Worm (Caenorhabditis elegans) whole organism, young adult: ENCODE data around the gene atf-4.

ENCODE experiments used
- B0019.2 ChIP-seq: fragments of 200-800 bp; sonication (Bioruptor generic); conservative IDR thresholded peaks from 2 replicates; pipeline ENCODE4 v1.3.6; 2022; ENCODE audit warnings: missing genetic modification reagents, missing genetic modification characterization, missing compliant biosample characterization
- B0035.1 ChIP-seq: sonication (generic microtip); optimal IDR thresholded peaks from 2 replicates; lab custom pipeline; 2016; ENCODE audit warnings: missing genetic modification characterization, mild to moderate bottlenecking, missing compliant biosample characterization, missing genotype, missing genetic modification reagents
- D2030.7 ChIP-seq: fragments of 200-800 bp; sonication (Bioruptor generic); IDR thresholded peaks from 2 replicates; pipeline ENCODE4 v1.3.6; 2022; ENCODE audit warnings: missing genetic modification reagents, missing genetic modification characterization, missing compliant biosample characterization
- F10E7.11 ChIP-seq: sonication (generic microtip); optimal IDR thresholded peaks from 2 replicates; lab custom pipeline; 2017; ENCODE audit warnings: mild to moderate bottlenecking, missing genetic modification characterization, moderate library complexity, missing compliant biosample characterization
- F37B4.10 ChIP-seq: fragments of 200-800 bp; sonication (Bioruptor generic); IDR thresholded peaks from 2 replicates; pipeline ENCODE4 v1.3.6; 2022; ENCODE audit warnings: missing genetic modification characterization, missing compliant biosample characterization
- F49E8.2 ChIP-seq: sonication (generic microtip); optimal IDR thresholded peaks from 3 replicates; lab custom pipeline; 2017; ENCODE audit warnings: missing genetic modification characterization, mild to moderate bottlenecking, missing compliant biosample characterization, antibody characterized with exemption, moderate library complexity; ENCODE audit not compliant: insufficient read depth
- F55B11.4 ChIP-seq: sonication (generic microtip); optimal IDR thresholded peaks from 2 replicates; lab custom pipeline; 2016; ENCODE audit warnings: missing compliant biosample characterization, missing genetic modification characterization, borderline replicate concordance; ENCODE audit not compliant: insufficient read depth
- F57A8.1 ChIP-seq: fragments of 200-800 bp; sonication (Bioruptor generic); optimal IDR thresholded peaks from 2 replicates; lab custom pipeline; 2018; ENCODE audit warnings: mild to moderate bottlenecking, missing genetic modification characterization, moderate library complexity, missing compliant biosample characterization
- K12H6.12 ChIP-seq: fragments of 200-800 bp; sonication (Bioruptor generic); optimal IDR thresholded peaks from 2 replicates; lab custom pipeline; 2018; ENCODE audit warnings: mild to moderate bottlenecking, missing genetic modification characterization, missing compliant biosample characterization
- T07F8.4 ChIP-seq: sonication (generic microtip); optimal IDR thresholded peaks from 2 replicates; lab custom pipeline; 2016; ENCODE audit warnings: mild to moderate bottlenecking, missing genetic modification characterization, moderate library complexity, missing compliant biosample characterization
- Y53F4B.3 ChIP-seq: fragments of 200-800 bp; sonication (Bioruptor generic); IDR thresholded peaks from 2 replicates; pipeline ENCODE4 v1.3.6; 2022; ENCODE audit warnings: missing genetic modification reagents, missing genetic modification characterization, missing compliant biosample characterization
- Y53G8AR.9 ChIP-seq: fragments of 200-800 bp; sonication (Bioruptor generic); conservative IDR thresholded peaks from 2 replicates; pipeline ENCODE4 v1.3.6; 2022; ENCODE audit warnings: missing genetic modification reagents, missing genetic modification characterization, missing compliant biosample characterization
- Y56A3A.18 ChIP-seq: fragments of 200-800 bp; sonication (Bioruptor generic); IDR thresholded peaks from 2 replicates; pipeline ENCODE4 v1.3.6; 2022; ENCODE audit warnings: missing genetic modification reagents, missing genetic modification characterization, missing compliant biosample characterization
- Y79H2A.3 ChIP-seq: fragments of 200-800 bp; sonication (Bioruptor generic); conservative IDR thresholded peaks from 2 replicates; pipeline ENCODE4 v1.3.6; 2022; ENCODE audit warnings: missing genetic modification reagents, missing genetic modification characterization, missing compliant biosample characterization
- Y95B8A.8 ChIP-seq: fragments of 200-800 bp; sonication (Bioruptor generic); IDR thresholded peaks from 2 replicates; pipeline ENCODE4 v1.3.6; 2022; ENCODE audit warnings: missing genetic modification reagents, missing genetic modification characterization, missing compliant biosample characterization
- ama-1 ChIP-seq, 3 experiments: fragments of 150-350 bp in 1 of 3; sonication (generic microtip) in 2 of 3; optimal IDR thresholded peaks; 2 replicates each; lab custom pipeline; 2014 to 2018; ENCODE audit warnings: missing biosample characterization in 2 of 3, missing genetic modification characterization in 2 of 3, missing genetic modification reagents in 2 of 3
- aptf-3 ChIP-seq: fragments of 200-800 bp; sonication (Bioruptor generic); IDR thresholded peaks from 2 replicates; pipeline ENCODE4 v1.3.6; 2022; ENCODE audit warnings: missing genetic modification characterization, missing compliant biosample characterization
- atf-7 ChIP-seq: sonication (generic microtip); optimal IDR thresholded peaks from 2 replicates; lab custom pipeline; 2017; ENCODE audit warnings: mild to moderate bottlenecking, missing genetic modification characterization, missing compliant biosample characterization
- attf-5 ChIP-seq: fragments of 200-800 bp; sonication (Bioruptor generic); optimal IDR thresholded peaks from 2 replicates; lab custom pipeline; 2018; ENCODE audit warnings: mild to moderate bottlenecking, missing genetic modification characterization, missing compliant biosample characterization
- attf-6 ChIP-seq: fragments of 200-800 bp; sonication (Bioruptor generic); IDR thresholded peaks from 2 replicates; pipeline ENCODE4 v1.3.6; 2022; ENCODE audit warnings: missing genetic modification reagents, missing genetic modification characterization, missing compliant biosample characterization
- bed-2 ChIP-seq: fragments of 200-800 bp; sonication (Bioruptor generic); IDR thresholded peaks from 2 replicates; pipeline ENCODE4 v1.3.6; 2022; ENCODE audit warnings: missing genetic modification reagents, missing genetic modification characterization, missing compliant biosample characterization
- ccch-3 ChIP-seq: fragments of 200-800 bp; sonication (Bioruptor generic); optimal IDR thresholded peaks from 2 replicates; lab custom pipeline; 2018; ENCODE audit warnings: mild to moderate bottlenecking, missing genetic modification characterization, missing compliant biosample characterization
- ceh-40 ChIP-seq: fragments of 200-800 bp; sonication (Bioruptor generic); IDR thresholded peaks from 2 replicates; pipeline ENCODE4 v1.3.6; 2022; ENCODE audit warnings: missing genetic modification characterization, missing compliant biosample characterization
- ceh-91 ChIP-seq: fragments of 200-800 bp; sonication (Bioruptor generic); IDR thresholded peaks from 2 replicates; pipeline ENCODE4 v1.3.6; 2022; ENCODE audit warnings: missing genetic modification reagents, missing genetic modification characterization, missing compliant biosample characterization
- dpff-1 ChIP-seq: sonication (generic microtip); optimal IDR thresholded peaks from 2 replicates; lab custom pipeline; 2017; ENCODE audit warnings: mild to moderate bottlenecking, missing genetic modification characterization, missing compliant biosample characterization
- egl-18 ChIP-seq: fragments of 200-800 bp; sonication (Bioruptor generic); IDR thresholded peaks from 2 replicates; pipeline ENCODE4 v1.3.6; 2022; ENCODE audit warnings: missing genetic modification reagents, missing genetic modification characterization, missing compliant biosample characterization
- egrh-3 ChIP-seq: fragments of 200-800 bp; sonication (Bioruptor generic); IDR thresholded peaks from 2 replicates; pipeline ENCODE4 v1.3.6; 2022; ENCODE audit warnings: missing genetic modification reagents, missing genetic modification characterization, missing compliant biosample characterization
- hlh-26 ChIP-seq: fragments of 200-800 bp; sonication (Bioruptor generic); conservative IDR thresholded peaks from 2 replicates; pipeline ENCODE4 v1.3.6; 2022; ENCODE audit warnings: missing genetic modification reagents, missing genetic modification characterization, missing compliant biosample characterization
- hmg-1.2 ChIP-seq: fragments of 200-800 bp; sonication (Bioruptor generic); IDR thresholded peaks from 2 replicates; pipeline ENCODE4 v1.3.6; 2022; ENCODE audit warnings: missing genetic modification reagents, missing genetic modification characterization, missing compliant biosample characterization
- lin-26 ChIP-seq: fragments of 200-800 bp; sonication (Bioruptor generic); IDR thresholded peaks from 2 replicates; pipeline ENCODE4 v1.3.6; 2022; ENCODE audit warnings: missing genetic modification reagents, missing genetic modification characterization, missing compliant biosample characterization
- lsl-1 ChIP-seq: fragments of 200-800 bp; sonication (Bioruptor generic); optimal IDR thresholded peaks from 2 replicates; lab custom pipeline; 2018; ENCODE audit warnings: mild to moderate bottlenecking, missing genetic modification characterization, moderate library complexity, missing compliant biosample characterization
- madf-3 ChIP-seq: fragments of 200-800 bp; sonication (Bioruptor generic); IDR thresholded peaks from 2 replicates; pipeline ENCODE4 v1.3.6; 2022; ENCODE audit warnings: missing genetic modification reagents, missing genetic modification characterization, missing compliant biosample characterization
- mcd-1 ChIP-seq: fragments of 200-800 bp; sonication (Bioruptor generic); IDR thresholded peaks from 2 replicates; pipeline ENCODE4 v1.3.6; 2022; ENCODE audit warnings: missing genetic modification reagents, missing genetic modification characterization, missing compliant biosample characterization
- mel-28 ChIP-seq: sonication (generic microtip); optimal IDR thresholded peaks from 2 replicates; lab custom pipeline; 2016; ENCODE audit warnings: borderline replicate concordance, mild to moderate bottlenecking, missing genetic modification characterization, missing compliant biosample characterization
- mxl-1 ChIP-seq: sonication (generic microtip); optimal IDR thresholded peaks from 2 replicates; lab custom pipeline; 2016; ENCODE audit warnings: missing genetic modification characterization, missing compliant biosample characterization
- nfya-2 ChIP-seq: fragments of 200-800 bp; sonication (Bioruptor generic); IDR thresholded peaks from 2 replicates; pipeline ENCODE4 v1.3.6; 2022; ENCODE audit warnings: missing genetic modification reagents, missing genetic modification characterization, missing compliant biosample characterization
- nhr-179 ChIP-seq: sonication (generic microtip); optimal IDR thresholded peaks from 2 replicates; lab custom pipeline; 2016; ENCODE audit warnings: mild to moderate bottlenecking, missing genetic modification characterization, missing compliant biosample characterization
- pha-4 ChIP-seq: fragments of 150-350 bp; sonication (generic microtip); optimal IDR thresholded peaks from 2 replicates; lab custom pipeline; 2014; ENCODE audit warnings: missing biosample characterization, missing genetic modification reagents, missing genetic modification characterization
- rcor-1 ChIP-seq: fragments of 200-800 bp; sonication (Bioruptor generic); IDR thresholded peaks from 2 replicates; pipeline ENCODE4 v1.3.6; 2022; ENCODE audit warnings: missing genetic modification reagents, missing genetic modification characterization, missing compliant biosample characterization
- rec-8 ChIP-seq, 2 experiments: sonication (generic microtip); optimal IDR thresholded peaks; 2 replicates each; lab custom pipeline; 2016; ENCODE audit warnings: mild to moderate bottlenecking in 2 of 2, missing genetic modification characterization in 2 of 2, missing genetic modification reagents in 2 of 2, missing genotype in 2 of 2, missing biosample characterization in 1 of 2, missing compliant biosample characterization in 1 of 2, moderate library complexity in 1 of 2
- sea-2 ChIP-seq: fragments of 200-800 bp; sonication (Bioruptor generic); IDR thresholded peaks from 2 replicates; pipeline ENCODE4 v1.3.6; 2022; ENCODE audit warnings: missing genetic modification characterization, missing compliant biosample characterization
- snpc-4 ChIP-seq, 5 experiments: fragments of 150-350 bp in 1 of 5; sonication (generic microtip) in 4 of 5; optimal IDR thresholded peaks; 2 replicates each; lab custom pipeline; 2014 to 2018; ENCODE audit warnings: missing genetic modification characterization in 5 of 5, missing biosample characterization in 3 of 5, antibody characterized with exemption in 2 of 5, mild to moderate bottlenecking in 2 of 5, missing compliant biosample characterization in 2 of 5, missing genotype in 2 of 5, moderate library complexity in 2 of 5, missing genetic modification reagents in 1 of 5
- unc-130 ChIP-seq: sonication (generic microtip); optimal IDR thresholded peaks from 2 replicates; lab custom pipeline; 2016; ENCODE audit warnings: missing genetic modification reagents, missing genetic modification characterization, missing compliant biosample characterization
- zfh-2 ChIP-seq: fragments of 200-800 bp; sonication (Bioruptor generic); conservative IDR thresholded peaks from 2 replicates; pipeline ENCODE4 v1.3.6; 2022; ENCODE audit warnings: missing genetic modification reagents, missing genetic modification characterization, missing compliant biosample characterization
- zim-3 ChIP-seq: sonication (generic microtip); optimal IDR thresholded peaks from 2 replicates; lab custom pipeline; 2017; ENCODE audit warnings: mild to moderate bottlenecking, missing genetic modification characterization, moderate library complexity, missing compliant biosample characterization
- ztf-18 ChIP-seq: sonication (generic microtip); optimal IDR thresholded peaks from 2 replicates; lab custom pipeline; 2016; ENCODE audit warnings: missing genotype, mild to moderate bottlenecking, missing genetic modification characterization, missing compliant biosample characterization
- ztf-22 ChIP-seq: fragments of 200-800 bp; sonication (Bioruptor generic); optimal IDR thresholded peaks from 2 replicates; lab custom pipeline; 2018; ENCODE audit warnings: mild to moderate bottlenecking, missing genetic modification characterization, moderate library complexity, missing compliant biosample characterization

Gene atf-4

ce11 chrX:14853712-14854217 lies 43.2 kb upstream of the atf-4 start, which contains the start of the genes C27C12.1 and C27C12.4 (continued):
- TF ChIP-seq ztf-22 (no peak), attf-6 (GFP tag; lab: Robert Waterston, UW) (no peak), rec-8 (tag; optimal IDR thresholded peaks at IDR 0.05; lab: Kevin White, UChicago) (no peak), Y95B8A.8 (no peak), Y79H2A.3 (GFP tag; lab: Robert Waterston, UW) (no peak), pha-4 (peak; percentile 57), sea-2 (no peak), bed-2 (GFP tag; lab: Robert Waterston, UW) (0 out of 2 replicates have a peak, but pooled peaks have one; percentile 21), F49E8.2 (no peak), zim-3 (tag; lab: Kevin White, UChicago) (no peak), ztf-18 (tag; lab: Kevin White, UChicago) (peak; percentile 31), lin-26 (no peak), hmg-1.2 (GFP tag; lab: Robert Waterston, UW) (no peak; the same call in 1 of the 2 replicates), rcor-1 (GFP tag; lab: Robert Waterston, UW) (peak; percentile 17; the same call in 1 of the 2 replicates), attf-5 (GFP tag; lab: Kevin White, UChicago) (peak; percentile 81), dpff-1 (tag; lab: Kevin White, UChicago) (no peak), atf-7 (tag; lab: Kevin White, UChicago) (peak; percentile 26), Y53G8AR.9 (0 out of 2 replicates have a peak, but pooled peaks have one; percentile 59), K12H6.12 (tag; lab: Kevin White, UChicago) (peak; percentile 75), nfya-2 (GFP tag; lab: Robert Waterston, UW) (no peak), snpc-4 (GFP tag; optimal IDR thresholded peaks at IDR 0.05; lab: Kevin White, UChicago) (peak; percentile 21), snpc-4 (tag; optimal IDR thresholded peaks at IDR 0.05; lab: Kevin White, UChicago) (peak in 2 of 4 experiments; percentile 67 to 75), mcd-1 (GFP tag; lab: Robert Waterston, UW) (peak; percentile 62), ceh-91 (GFP tag; lab: Robert Waterston, UW) (no peak), ceh-40 (GFP tag; lab: Robert Waterston, UW) (no peak), mxl-1 (tag; lab: Kevin White, UChicago) (no peak), hlh-26 (no peak), F37B4.10 (GFP tag; lab: Robert Waterston, UW) (no peak), zfh-2 (GFP tag; lab: Robert Waterston, UW) (no peak), lsl-1 (GFP tag; lab: Kevin White, UChicago) (no peak), ccch-3 (GFP tag; lab: Kevin White, UChicago) (no peak), T07F8.4 (tag; lab: Kevin White, UChicago) (no peak), madf-3 (GFP tag; lab: Robert Waterston, UW) (no peak), F55B11.4 (tag; lab: Kevin White, UChicago) (no peak), aptf-3 (GFP tag; lab: Robert Waterston, UW) (no peak), F10E7.11 (tag; lab: Kevin White, UChicago) (no peak), Y56A3A.18 (GFP tag; lab: Robert Waterston, UW) (0 out of 2 replicates have a peak, but pooled peaks have one; percentile 33), egl-18 (no peak), Y53F4B.3 (GFP tag; lab: Robert Waterston, UW) (no peak), D2030.7 (GFP tag; lab: Robert Waterston, UW) (no peak), B0019.2 (no peak), B0035.1 (tag; lab: Kevin White, UChicago) (no peak), mel-28 (tag; lab: Kevin White, UChicago) (no peak), F57A8.1 (no peak), unc-130 (GFP tag; lab: Kevin White, UChicago) (no peak), nhr-179 (tag; lab: Kevin White, UChicago) (no peak), egrh-3 (GFP tag; lab: Robert Waterston, UW) (no peak), ama-1 (optimal IDR thresholded peaks at IDR 0.05; lab: Kevin White, UChicago) (no peak), ama-1 (GFP tag; optimal IDR thresholded peaks at IDR 0.05; lab: Kevin White, UChicago) (no peak)
